Worm (Caenorhabditis elegans): ENCODE results near the gene T28A8.3.

Gene T28A8.3

ce11 chrIII:13464493-13465362, 41.1 kb upstream of the T28A8.3 start, which contains the start of gene kel-3 (continued):
- TF ChIP-seq nfya-2 (GFP tag; IDR thresholded peaks at IDR 0.05) (peak; percentile 83; the same call in 1 of the 2 replicates), F10E7.11 (tag; optimal IDR thresholded peaks at IDR 0.05) (peak; percentile 97), hrde-1 (tag; optimal IDR thresholded peaks at IDR 0.05; ENCODE audit: borderline replicate concordance) (peak; percentile 98), K12H6.12 (tag; optimal IDR thresholded peaks at IDR 0.05) (peak; percentile 25), cebp-2 (GFP tag; IDR thresholded peaks at IDR 0.05) (no peak; the same call in 1 of the 2 replicates), cebp-1 (GFP tag; IDR thresholded peaks at IDR 0.05) (no peak), cebp-1 (tag; optimal IDR thresholded peaks at IDR 0.05) (peak; percentile 78), ccch-3 (GFP tag; optimal IDR thresholded peaks at IDR 0.05) (peak; percentile 42), attf-6 (GFP tag; IDR thresholded peaks at IDR 0.05) (peak; percentile 87), madf-6 (GFP tag; IDR thresholded peaks at IDR 0.05) (peak; percentile 85), mes-4 (tag; optimal IDR thresholded peaks at IDR 0.05) (peak; percentile 54), snpc-1.1 (tag; optimal IDR thresholded peaks at IDR 0.05; ENCODE audit: insufficient read depth) (peak; percentile 57), ekl-4 (GFP tag; IDR thresholded peaks at IDR 0.05) (peak; percentile 97), B0019.2 (GFP tag; conservative IDR thresholded peaks at IDR 0.05) (0 out of 2 replicates have a peak, but pooled peaks have one; percentile 42), atf-7 (tag; optimal IDR thresholded peaks at IDR 0.05) (peak; percentile 81), lsl-1 (GFP tag; optimal IDR thresholded peaks at IDR 0.05) (peak; percentile 73), hlh-26 (GFP tag; conservative IDR thresholded peaks at IDR 0.05) (no peak), K11D2.4 (GFP tag; IDR thresholded peaks at IDR 0.05) (peak; percentile 77; the same call in 1 of the 2 replicates), T26A5.8 (tag; optimal IDR thresholded peaks at IDR 0.05) (peak; percentile 98), ztf-25 (GFP tag; IDR thresholded peaks at IDR 0.05) (peak; percentile 80), Y95B8A.8 (GFP tag; IDR thresholded peaks at IDR 0.05) (peak; percentile 90), die-1 (tag; optimal IDR thresholded peaks at IDR 0.05) (peak; percentile 78), ceh-27 (GFP tag; optimal IDR thresholded peaks at IDR 0.05) (peak; percentile 27), akir-1 (GFP tag; optimal IDR thresholded peaks at IDR 0.05) (no peak), egl-18 (GFP tag; IDR thresholded peaks at IDR 0.05) (0 out of 2 replicates have a peak, but pooled peaks have one; percentile 73), F39B2.1 (GFP tag; IDR thresholded peaks at IDR 0.05) (peak; percentile 84), ceh-58 (GFP tag; IDR thresholded peaks at IDR 0.05) (peak; percentile 89; the same call in 1 of the 2 replicates), hlh-12 (tag; optimal IDR thresholded peaks at IDR 0.05) (no peak), unc-62 (GFP tag; optimal IDR thresholded peaks at IDR 0.05) (no peak), F52B5.7 (tag; optimal IDR thresholded peaks at IDR 0.05) (peak; percentile 95), ztf-18 (tag; optimal IDR thresholded peaks at IDR 0.05) (peak; percentile 85), hmg-20 (GFP tag; IDR thresholded peaks at IDR 0.05) (peak; percentile 34; the same call in 1 of the 2 replicates), C17E4.6 (GFP tag; IDR thresholded peaks at IDR 0.05) (peak; percentile 81), snpc-1.3 (tag; optimal IDR thresholded peaks at IDR 0.05; ENCODE audit: insufficient read depth) (peak; percentile 90), hmg-1.2 (GFP tag; IDR thresholded peaks at IDR 0.05) (peak; percentile 56), F57C9.4 (tag; optimal IDR thresholded peaks at IDR 0.05) (peak; percentile 92), athp-1 (tag; optimal IDR thresholded peaks at IDR 0.05) (peak; percentile 98), dpl-1 (GFP tag; optimal IDR thresholded peaks at IDR 0.05) (no peak), attf-5 (GFP tag; optimal IDR thresholded peaks at IDR 0.05) (peak; percentile 70), pha-4 (tag; optimal IDR thresholded peaks at IDR 0.05) (peak; percentile 72), Y56A3A.18 (GFP tag; IDR thresholded peaks at IDR 0.05) (peak; percentile 94), egrh-3 (GFP tag; IDR thresholded peaks at IDR 0.05) (0 out of 2 replicates have a peak, but pooled peaks have one; percentile 9), bed-1 (GFP tag; IDR thresholded peaks at IDR 0.05) (peak; percentile 82; the same call in 1 of the 2 replicates), attf-3 (GFP tag; conservative IDR thresholded peaks at IDR 0.05) (peak; percentile 32; the same call in 1 of the 2 replicates), ceh-100 (GFP tag; IDR thresholded peaks at IDR 0.05) (peak; percentile 76), tlf-1 (GFP tag; optimal IDR thresholded peaks at IDR 0.05) (peak; percentile 97)

Data from whole organism, young adult.